Fruit fly (Drosophila melanogaster) whole organism, embryonic: ENCODE data around the gene CG32073.

Source experiments
- Atf6 ChIP-seq: fragments of 200-800 bp; sonication (Bioruptor generic); IDR thresholded peaks from 2 replicates; pipeline ENCODE4 v1.3.6; 2022; ENCODE audit warnings: missing biosample characterization, missing genetic modification characterization
- C15 ChIP-seq: fragments of 200-800 bp; sonication (Bioruptor generic); IDR thresholded peaks from 3 replicates; pipeline ENCODE4 v1.3.6; 2022; ENCODE audit warnings: missing biosample characterization, missing genetic modification characterization
- CG10147 ChIP-seq: fragments of 200-800 bp; sonication (Bioruptor generic); optimal IDR thresholded peaks from 2 replicates; lab custom pipeline; 2019; ENCODE audit warnings: missing biosample characterization, mild to moderate bottlenecking, missing genetic modification characterization, moderate library complexity
- CG10209 ChIP-seq: fragments of 200-800 bp; sonication (Bioruptor generic); optimal IDR thresholded peaks from 3 replicates; lab custom pipeline; 2017; ENCODE audit warnings: missing biosample characterization, mild to moderate bottlenecking, missing genetic modification characterization, missing genetic modification reagents
- CG10462 ChIP-seq: fragments of 200-800 bp; sonication (Bioruptor generic); optimal IDR thresholded peaks from 2 replicates; lab custom pipeline; 2016; ENCODE audit warnings: missing biosample characterization, missing genetic modification characterization
- CG10959 ChIP-seq: fragments of 200-800 bp; sonication (Bioruptor generic); IDR thresholded peaks from 2 replicates; pipeline ENCODE4 v1.3.6; 2022; ENCODE audit warnings: missing biosample characterization, missing genetic modification characterization
- CG13123 ChIP-seq: fragments of 200-800 bp; sonication (Bioruptor generic); optimal IDR thresholded peaks from 2 replicates; lab custom pipeline; 2016; ENCODE audit warnings: missing biosample characterization, missing genetic modification characterization
- CG14050 ChIP-seq: fragments of 200-800 bp; sonication (Bioruptor generic); IDR thresholded peaks from 3 replicates; pipeline ENCODE4 v1.3.6; 2022; ENCODE audit warnings: missing biosample characterization, missing genetic modification characterization
- CG16779 ChIP-seq: fragments of 200-800 bp; sonication (Bioruptor generic); IDR thresholded peaks from 2 replicates; pipeline ENCODE4 v1.3.6; 2022; ENCODE audit warnings: missing biosample characterization, missing genetic modification characterization
- CG17186 ChIP-seq: fragments of 200-800 bp; sonication (Bioruptor generic); optimal IDR thresholded peaks from 3 replicates; lab custom pipeline; 2017; ENCODE audit warnings: missing biosample characterization, missing genetic modification reagents, missing genetic modification characterization
- CG17328 ChIP-seq: fragments of 200-800 bp; sonication (Bioruptor generic); IDR thresholded peaks from 2 replicates; pipeline ENCODE4 v1.3.6; 2022; ENCODE audit warnings: missing biosample characterization, missing genetic modification characterization
- CG17568 ChIP-seq: fragments of 200-800 bp; sonication (Bioruptor generic); optimal IDR thresholded peaks from 2 replicates; lab custom pipeline; 2018; ENCODE audit warnings: missing biosample characterization, mild to moderate bottlenecking, missing genetic modification characterization, moderate library complexity
- CG18011 ChIP-seq: fragments of 200-800 bp; sonication (Bioruptor generic); optimal IDR thresholded peaks from 2 replicates; lab custom pipeline; 2017; ENCODE audit warnings: missing biosample characterization, missing genetic modification characterization, mild to moderate bottlenecking, moderate library complexity, missing genotype
- CG2712 ChIP-seq: fragments of 200-800 bp; optimal IDR thresholded peaks from 3 replicates; lab custom pipeline; 2019; ENCODE audit warnings: missing biosample characterization, mild to moderate bottlenecking, missing genetic modification characterization, moderate library complexity
- CG31365 ChIP-seq: fragments of 200-800 bp; sonication (Bioruptor generic); optimal IDR thresholded peaks from 2 replicates; lab custom pipeline; 2018; ENCODE audit warnings: missing biosample characterization, mild to moderate bottlenecking, missing genetic modification characterization
- CG32772 ChIP-seq: fragments of 200-800 bp; sonication (Bioruptor generic); IDR thresholded peaks from 2 replicates; pipeline ENCODE4 v1.3.6; 2022; ENCODE audit warnings: missing biosample characterization, missing genetic modification characterization
- CG3281 ChIP-seq: fragments of 200-800 bp; sonication (Bioruptor generic); optimal IDR thresholded peaks from 3 replicates; lab custom pipeline; 2017; ENCODE audit warnings: missing biosample characterization, mild to moderate bottlenecking, missing genetic modification characterization
- CG33213 ChIP-seq: fragments of 200-800 bp; sonication (Bioruptor generic); optimal IDR thresholded peaks from 3 replicates; lab custom pipeline; 2016; ENCODE audit warnings: missing biosample characterization, missing genetic modification characterization
- CG34224 ChIP-seq: fragments of 200-800 bp; sonication (Bioruptor generic); IDR thresholded peaks from 3 replicates; pipeline ENCODE4 v1.3.6; 2022; ENCODE audit warnings: missing biosample characterization, missing genetic modification characterization; ENCODE audit not compliant: partially characterized antibody
- CG4360 ChIP-seq: fragments of 200-800 bp; sonication (Bioruptor generic); IDR thresholded peaks from 2 replicates; pipeline ENCODE4 v1.3.6; 2022; ENCODE audit warnings: missing biosample characterization, missing genetic modification characterization
- CG5953 ChIP-seq: fragments of 200-800 bp; sonication (Bioruptor generic); IDR thresholded peaks from 2 replicates; pipeline ENCODE4 v1.3.6; 2022; ENCODE audit warnings: missing biosample characterization, missing genetic modification characterization
- CG6654 ChIP-seq: fragments of 200-800 bp; sonication (Bioruptor generic); optimal IDR thresholded peaks from 2 replicates; lab custom pipeline; 2017; ENCODE audit warnings: missing biosample characterization, mild to moderate bottlenecking, missing genetic modification characterization
- CG6791 ChIP-seq: fragments of 200-800 bp; sonication (Bioruptor generic); IDR thresholded peaks from 3 replicates; pipeline ENCODE4 v1.3.6; 2022; ENCODE audit warnings: missing biosample characterization, missing genetic modification characterization; ENCODE audit not compliant: partially characterized antibody
- CoRest ChIP-seq: fragments of 200-800 bp; sonication (Bioruptor generic); optimal IDR thresholded peaks from 3 replicates; lab custom pipeline; 2018; ENCODE audit warnings: missing biosample characterization, mild to moderate bottlenecking, missing genetic modification characterization, moderate library complexity
- Ets65A ChIP-seq: fragments of 200-800 bp; sonication (Bioruptor generic); peaks from one replicate; lab custom pipeline; 2016; ENCODE audit warnings: missing biosample characterization, missing genetic modification characterization
- Gsc ChIP-seq: fragments of 200-800 bp; sonication (Bioruptor generic); IDR thresholded peaks from 2 replicates; pipeline ENCODE4 v1.3.6; 2022; ENCODE audit warnings: missing biosample characterization, missing genetic modification characterization
- HmgZ ChIP-seq: fragments of 200-800 bp; sonication (Bioruptor generic); optimal IDR thresholded peaks from 2 replicates; lab custom pipeline; 2018; ENCODE audit warnings: missing biosample characterization, mild to moderate bottlenecking, missing genetic modification characterization
- Jarid2 ChIP-seq: fragments of 200-800 bp; sonication (Bioruptor generic); optimal IDR thresholded peaks from 3 replicates; lab custom pipeline; 2017; ENCODE audit warnings: mild to moderate bottlenecking, missing biosample characterization, missing genetic modification reagents, missing genetic modification characterization
- Lpt ChIP-seq: fragments of >200 bp; optimal IDR thresholded peaks from 2 replicates; lab custom pipeline; 2018; ENCODE audit warnings: missing biosample characterization, missing genetic modification characterization
- NK7.1 ChIP-seq: fragments of 200-800 bp; sonication (Bioruptor generic); optimal IDR thresholded peaks from 3 replicates; lab custom pipeline; 2016; ENCODE audit warnings: missing biosample characterization, missing genetic modification characterization
- Xbp1 ChIP-seq: fragments of 200-800 bp; sonication (Bioruptor generic); optimal IDR thresholded peaks from 3 replicates; lab custom pipeline; 2016; ENCODE audit warnings: missing biosample characterization, mild to moderate bottlenecking, missing genetic modification characterization
- crc ChIP-seq: fragments of 200-800 bp; sonication (Bioruptor generic); optimal IDR thresholded peaks from 2 replicates; lab custom pipeline; 2016; ENCODE audit warnings: missing biosample characterization, missing genetic modification characterization
- croc ChIP-seq: fragments of 200-800 bp; sonication (Bioruptor generic); conservative IDR thresholded peaks from 3 replicates; pipeline ENCODE4 v1.3.6; 2022; ENCODE audit warnings: missing biosample characterization, missing genetic modification characterization
- ems ChIP-seq: fragments of 200-800 bp; sonication (Bioruptor generic); optimal IDR thresholded peaks from 3 replicates; lab custom pipeline; 2016; ENCODE audit warnings: missing biosample characterization, missing genetic modification characterization
- gfzf ChIP-seq: fragments of 200-800 bp; sonication (Bioruptor generic); optimal IDR thresholded peaks from 2 replicates; lab custom pipeline; 2016; ENCODE audit warnings: missing biosample characterization, mild to moderate bottlenecking, missing genetic modification characterization, moderate library complexity
- kay ChIP-seq: fragments of 200-800 bp; sonication (Bioruptor generic); optimal IDR thresholded peaks from 2 replicates; lab custom pipeline; 2016; ENCODE audit warnings: missing biosample characterization, missing genetic modification characterization
- klu ChIP-seq: fragments of 200-800 bp; sonication (Bioruptor generic); IDR thresholded peaks from 2 replicates; pipeline ENCODE4 v1.3.6; 2022; ENCODE audit warnings: missing biosample characterization, missing genetic modification characterization
- lmd ChIP-seq: fragments of 200-800 bp; sonication (Bioruptor generic); IDR thresholded peaks from 2 replicates; pipeline ENCODE4 v1.3.6; 2022; ENCODE audit warnings: missing biosample characterization, missing genetic modification characterization
- maf-S ChIP-seq: fragments of 200-800 bp; sonication (Bioruptor generic); optimal IDR thresholded peaks from 2 replicates; lab custom pipeline; 2016; ENCODE audit warnings: missing biosample characterization, missing genetic modification characterization
- oc ChIP-seq: fragments of 200-800 bp; sonication (Bioruptor generic); optimal IDR thresholded peaks from 2 replicates; lab custom pipeline; 2018; ENCODE audit warnings: missing biosample characterization, mild to moderate bottlenecking, missing genetic modification characterization, moderate library complexity
- odd ChIP-seq: fragments of 200-800 bp; sonication (Bioruptor generic); optimal IDR thresholded peaks from 2 replicates; lab custom pipeline; 2017; ENCODE audit warnings: missing biosample characterization, mild to moderate bottlenecking, missing genetic modification characterization
- otp ChIP-seq: fragments of 200-800 bp; sonication (Bioruptor generic); IDR thresholded peaks from 3 replicates; pipeline ENCODE4, ENCODE4 v1.3.6; 2022; ENCODE audit warnings: missing biosample characterization, missing genetic modification characterization
- pum ChIP-seq: fragments of 200-800 bp; sonication (Bioruptor generic); optimal IDR thresholded peaks from 2 replicates; lab custom pipeline; 2016; ENCODE audit warnings: missing biosample characterization, missing genetic modification characterization
- pzg ChIP-seq: fragments of 200-800 bp; sonication (Bioruptor generic); optimal IDR thresholded peaks from 3 replicates; lab custom pipeline; 2018; ENCODE audit warnings: missing biosample characterization, mild to moderate bottlenecking, missing genetic modification characterization, moderate library complexity
- sd ChIP-seq: fragments of 200-800 bp; sonication (Bioruptor generic); optimal IDR thresholded peaks from 3 replicates; lab custom pipeline; 2018; ENCODE audit warnings: missing biosample characterization, mild to moderate bottlenecking, missing genetic modification characterization, moderate library complexity
- slbo ChIP-seq: fragments of 200-800 bp; sonication (Bioruptor generic); IDR thresholded peaks from 2 replicates; pipeline ENCODE4 v1.3.6; 2022; ENCODE audit warnings: missing biosample characterization, missing genetic modification characterization
- tap ChIP-seq: fragments of 200-800 bp; optimal IDR thresholded peaks from 3 replicates; lab custom pipeline; 2019; ENCODE audit warnings: missing biosample characterization, mild to moderate bottlenecking, missing genetic modification characterization, moderate library complexity
- tgo ChIP-seq: fragments of 200-800 bp; sonication (Bioruptor generic); IDR thresholded peaks from 3 replicates; pipeline ENCODE4 v1.3.6; 2022; ENCODE audit warnings: missing biosample characterization, missing genetic modification characterization
- tio ChIP-seq: fragments of 200-800 bp; sonication (Bioruptor generic); optimal IDR thresholded peaks from 2 replicates; lab custom pipeline; 2017; ENCODE audit warnings: missing biosample characterization, missing genetic modification characterization, inconsistent platforms
- vvl ChIP-seq: fragments of 200-800 bp; sonication (Bioruptor generic); IDR thresholded peaks from 2 replicates; pipeline ENCODE4 v1.3.6; 2022; ENCODE audit warnings: missing biosample characterization, missing genetic modification characterization
- zfh1 ChIP-seq: fragments of 200-800 bp; sonication (Bioruptor generic); IDR thresholded peaks from 3 replicates; pipeline ENCODE4 v1.3.6; 2022; ENCODE audit warnings: missing biosample characterization, missing genetic modification characterization

Gene CG32073

dm6 chr3L:11119396-11119900 lies 12.1 kb upstream of the CG32073 start (continued):
- peak; percentile 66 for TF ChIP-seq slbo (GFP tag; lab: Robert Waterston, UW)
- no peak for TF ChIP-seq CG16779
- TF ChIP-seq CG10462 (GFP tag; lab: Kevin White, UChicago) = no peak
- peak; percentile 55 for TF ChIP-seq CG32772 (GFP tag; lab: Robert Waterston, UW)
- no peak for TF ChIP-seq croc
- no peak for TF ChIP-seq zfh1
- TF ChIP-seq Lpt (GFP tag; lab: Kevin White, UChicago) = no peak
- TF ChIP-seq CG10209 = no peak
- no peak for TF ChIP-seq CoRest (tag; lab: Kevin White, UChicago)
- TF ChIP-seq CG34224 (GFP tag; lab: Robert Waterston, UW) = 0 out of 3 replicates have a peak, but pooled peaks have one; percentile 51
- no peak for TF ChIP-seq CG2712 (tag; lab: Kevin White, UChicago)
- peak; percentile 53 for TF ChIP-seq Ets65A (GFP tag; lab: Kevin White, UChicago)
- peak; percentile 23; the same call in 1 of the 3 replicates for TF ChIP-seq tgo (GFP tag; lab: Robert Waterston, UW)
- TF ChIP-seq oc (tag; lab: Kevin White, UChicago) = no peak
- no peak for TF ChIP-seq CG18011 (GFP tag; lab: Kevin White, UChicago)
- TF ChIP-seq NK7.1 (GFP tag; lab: Kevin White, UChicago) = no peak
- 0 out of 3 replicates have a peak, but pooled peaks have one; percentile 37 for TF ChIP-seq CG6791 (GFP tag; lab: Robert Waterston, UW)
- TF ChIP-seq odd (GFP tag; lab: Kevin White, UChicago) = no peak
- TF ChIP-seq CG10959 (GFP tag; lab: Robert Waterston, UW) = no peak
- peak; percentile 61 for TF ChIP-seq CG17568 (GFP tag; lab: Kevin White, UChicago)
- TF ChIP-seq Gsc (GFP tag; lab: Robert Waterston, UW) = no peak
- no peak for TF ChIP-seq CG13123
- no peak for TF ChIP-seq sd (tag; lab: Kevin White, UChicago)
- TF ChIP-seq CG17328 (GFP tag; lab: Robert Waterston, UW) = no peak
- no peak for TF ChIP-seq Jarid2 (GFP tag; lab: Kevin White, UChicago)
- no peak for TF ChIP-seq CG14050 (GFP tag; lab: Robert Waterston, UW)
- TF ChIP-seq klu (GFP tag; lab: Robert Waterston, UW) = no peak
- no peak for TF ChIP-seq tap
- TF ChIP-seq otp (GFP tag; lab: Robert Waterston, UW) = no peak
- TF ChIP-seq Xbp1 (GFP tag; lab: Kevin White, UChicago) = peak; percentile 14
- no peak for TF ChIP-seq CG4360 (GFP tag; lab: Robert Waterston, UW)
- TF ChIP-seq Atf6 (GFP tag; lab: Robert Waterston, UW) = no peak
- TF ChIP-seq kay = no peak
- TF ChIP-seq CG10147 (GFP tag; lab: Kevin White, UChicago) = no peak
- TF ChIP-seq pzg (GFP tag; lab: Kevin White, UChicago) = no peak
- TF ChIP-seq CG6654 (GFP tag; lab: Kevin White, UChicago) = no peak
- TF ChIP-seq CG5953 (GFP tag; lab: Robert Waterston, UW) = no peak
- TF ChIP-seq C15 (GFP tag; lab: Robert Waterston, UW) = no peak
- TF ChIP-seq CG17186 (GFP tag; lab: Kevin White, UChicago) = no peak
- no peak for TF ChIP-seq CG33213 (GFP tag; lab: Kevin White, UChicago)
- no peak for TF ChIP-seq maf-S (GFP tag; lab: Kevin White, UChicago)
- TF ChIP-seq vvl (GFP tag; lab: Robert Waterston, UW) = peak; percentile 41
- no peak for TF ChIP-seq CG31365 (tag; lab: Kevin White, UChicago)
- no peak for TF ChIP-seq tio (GFP tag; lab: Kevin White, UChicago)
- no peak for TF ChIP-seq ems (GFP tag; lab: Kevin White, UChicago)
- no peak for TF ChIP-seq HmgZ (tag; lab: Kevin White, UChicago)
- peak; percentile 45 for TF ChIP-seq lmd (GFP tag; lab: Robert Waterston, UW)
- TF ChIP-seq CG3281 (GFP tag; lab: Kevin White, UChicago) = no peak
- TF ChIP-seq pum (GFP tag; lab: Kevin White, UChicago) = no peak
- TF ChIP-seq gfzf (GFP tag; lab: Kevin White, UChicago) = no peak
- TF ChIP-seq crc (GFP tag; lab: Kevin White, UChicago) = no peak
